Fruit fly (Drosophila melanogaster) whole organism, pupa: ENCODE measurements around the gene GckIII.

Source experiments
- CG10348 ChIP-seq: fragments of 200-800 bp; sonication (Bioruptor generic); IDR thresholded peaks from 2 replicates; pipeline ENCODE4 v1.3.6; 2022; ENCODE audit warnings: missing biosample characterization, missing genetic modification characterization
- CG12605 ChIP-seq: fragments of 200-800 bp; sonication (Bioruptor generic); IDR thresholded peaks from 2 replicates; pipeline ENCODE4 v1.3.6; 2022; ENCODE audit warnings: missing biosample characterization, missing genetic modification characterization
- CG13204 ChIP-seq: fragments of 200-800 bp; sonication (Bioruptor generic); optimal IDR thresholded peaks from 2 replicates; lab custom pipeline; 2018; ENCODE audit warnings: missing biosample characterization, mild to moderate bottlenecking, missing genetic modification characterization, moderate library complexity
- CG14655 ChIP-seq: fragments of 200-800 bp; sonication (Bioruptor generic); optimal IDR thresholded peaks from 3 replicates; lab custom pipeline; 2017; ENCODE audit warnings: mild to moderate bottlenecking, missing biosample characterization, missing genetic modification reagents, missing genetic modification characterization
- CG15710 ChIP-seq: fragments of 200-800 bp; sonication (Bioruptor generic); optimal IDR thresholded peaks from 2 replicates; lab custom pipeline; 2018; ENCODE audit warnings: missing biosample characterization, mild to moderate bottlenecking, missing genetic modification characterization, moderate library complexity
- CG17806 ChIP-seq: fragments of 200-800 bp; sonication (Bioruptor generic); optimal IDR thresholded peaks from 2 replicates; lab custom pipeline; 2018; ENCODE audit warnings: missing biosample characterization, mild to moderate bottlenecking, missing genetic modification characterization, moderate library complexity
- CG32121 ChIP-seq: fragments of 200-800 bp; sonication (Bioruptor generic); IDR thresholded peaks from 2 replicates; pipeline ENCODE4 v1.3.6; 2022; ENCODE audit warnings: missing biosample characterization, missing genetic modification characterization
- CG34367 ChIP-seq: fragments of 200-800 bp; sonication (Bioruptor generic); optimal IDR thresholded peaks from 2 replicates; lab custom pipeline; 2018; ENCODE audit warnings: missing biosample characterization, mild to moderate bottlenecking, missing genetic modification characterization
- CG4496 ChIP-seq: fragments of 200-800 bp; sonication (Bioruptor generic); IDR thresholded peaks from 3 replicates; pipeline ENCODE4 v1.3.6; 2022; ENCODE audit warnings: missing biosample characterization, missing genetic modification characterization
- CG8159 ChIP-seq: fragments of 200-800 bp; sonication (Bioruptor generic); optimal IDR thresholded peaks from 3 replicates; lab custom pipeline; 2018; ENCODE audit warnings: missing biosample characterization, mild to moderate bottlenecking, missing genetic modification characterization, moderate library complexity
- CG8301 ChIP-seq: fragments of 200-800 bp; sonication (Bioruptor generic); optimal IDR thresholded peaks from 2 replicates; lab custom pipeline; 2018; ENCODE audit warnings: missing biosample characterization, mild to moderate bottlenecking, missing genetic modification characterization
- CG9948 ChIP-seq: fragments of 200-800 bp; sonication (Bioruptor generic); optimal IDR thresholded peaks from 2 replicates; lab custom pipeline; 2018; ENCODE audit warnings: missing biosample characterization, mild to moderate bottlenecking, missing genetic modification characterization, moderate library complexity
- D1 ChIP-seq: fragments of 200-800 bp; sonication (Bioruptor generic); optimal IDR thresholded peaks from 2 replicates; lab custom pipeline; 2018; ENCODE audit warnings: missing biosample characterization, mild to moderate bottlenecking, missing genetic modification characterization, moderate library complexity
- EcR ChIP-seq: fragments of 200-800 bp; sonication (Bioruptor generic); optimal IDR thresholded peaks from 3 replicates; lab custom pipeline; 2019; ENCODE audit warnings: missing biosample characterization, missing genetic modification characterization, mild to moderate bottlenecking, moderate library complexity, missing genetic modification reagents
- Ets98B ChIP-seq: fragments of 200-800 bp; sonication (Bioruptor generic); IDR thresholded peaks from 2 replicates; pipeline ENCODE4 v1.3.6; 2022; ENCODE audit warnings: missing biosample characterization, missing genetic modification characterization
- Pif1A ChIP-seq: fragments of 200-800 bp; sonication (Bioruptor generic); optimal IDR thresholded peaks from 3 replicates; lab custom pipeline; 2016; ENCODE audit warnings: missing biosample characterization, missing genetic modification characterization
- Pif1B ChIP-seq: fragments of 200-800 bp; sonication (Bioruptor generic); optimal IDR thresholded peaks from 3 replicates; lab custom pipeline; 2016; ENCODE audit warnings: missing biosample characterization, missing genetic modification characterization
- Snoo ChIP-seq: fragments of 200-800 bp; sonication (Bioruptor generic); optimal IDR thresholded peaks from 3 replicates; lab custom pipeline; 2017; ENCODE audit warnings: missing biosample characterization, mild to moderate bottlenecking, missing genetic modification characterization, inconsistent platforms
- fd96Ca ChIP-seq: fragments of 200-800 bp; sonication (Bioruptor generic); IDR thresholded peaks from 3 replicates; pipeline ENCODE4 v1.3.6; 2022; ENCODE audit warnings: missing biosample characterization, missing genetic modification characterization
- gl ChIP-seq: fragments of 200-800 bp; sonication (Bioruptor generic); optimal IDR thresholded peaks from 2 replicates; lab custom pipeline; 2018; ENCODE audit warnings: missing biosample characterization, mild to moderate bottlenecking, missing genetic modification characterization
- rn ChIP-seq: fragments of 200-800 bp; sonication (Bioruptor generic); IDR thresholded peaks from 2 replicates; pipeline ENCODE4 v1.3.6; 2022; ENCODE audit warnings: missing biosample characterization, missing genetic modification characterization

The GckIII gene

DNA sequence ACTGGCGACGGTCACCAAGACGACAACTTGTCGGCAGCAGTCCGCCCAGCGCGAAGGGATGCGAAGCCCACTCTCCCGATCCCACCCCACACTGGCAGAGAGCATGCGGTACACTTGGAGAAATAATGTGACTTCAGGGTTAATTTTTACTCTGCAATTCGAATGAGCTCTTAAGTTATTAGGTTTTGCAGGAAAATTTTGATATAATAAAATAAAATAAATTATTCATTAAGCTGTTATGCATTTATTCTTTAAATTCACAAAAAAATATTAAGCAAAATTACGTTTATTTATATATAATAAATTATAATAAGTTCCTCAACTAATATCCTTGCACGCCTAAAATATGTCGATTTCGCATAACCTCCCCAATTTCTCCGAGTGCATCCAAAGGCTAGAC lies 36.4 kb upstream of the GckIII start:
- TF ChIP-seq CG9948 (tag; lab: Kevin White, UChicago) = peak; percentile 46
- no peak for TF ChIP-seq CG14655 (GFP tag; lab: Kevin White, UChicago)
- peak; percentile 33 for TF ChIP-seq CG17806 (tag; lab: Kevin White, UChicago)
- TF ChIP-seq CG13204 (GFP tag; lab: Kevin White, UChicago) = no peak
- peak; percentile 48 for TF ChIP-seq CG15710 (tag; lab: Kevin White, UChicago)
- TF ChIP-seq CG34367 (tag; lab: Kevin White, UChicago) = peak; percentile 23
- TF ChIP-seq CG8159 (tag; lab: Kevin White, UChicago) = peak; percentile 9

DNA sequence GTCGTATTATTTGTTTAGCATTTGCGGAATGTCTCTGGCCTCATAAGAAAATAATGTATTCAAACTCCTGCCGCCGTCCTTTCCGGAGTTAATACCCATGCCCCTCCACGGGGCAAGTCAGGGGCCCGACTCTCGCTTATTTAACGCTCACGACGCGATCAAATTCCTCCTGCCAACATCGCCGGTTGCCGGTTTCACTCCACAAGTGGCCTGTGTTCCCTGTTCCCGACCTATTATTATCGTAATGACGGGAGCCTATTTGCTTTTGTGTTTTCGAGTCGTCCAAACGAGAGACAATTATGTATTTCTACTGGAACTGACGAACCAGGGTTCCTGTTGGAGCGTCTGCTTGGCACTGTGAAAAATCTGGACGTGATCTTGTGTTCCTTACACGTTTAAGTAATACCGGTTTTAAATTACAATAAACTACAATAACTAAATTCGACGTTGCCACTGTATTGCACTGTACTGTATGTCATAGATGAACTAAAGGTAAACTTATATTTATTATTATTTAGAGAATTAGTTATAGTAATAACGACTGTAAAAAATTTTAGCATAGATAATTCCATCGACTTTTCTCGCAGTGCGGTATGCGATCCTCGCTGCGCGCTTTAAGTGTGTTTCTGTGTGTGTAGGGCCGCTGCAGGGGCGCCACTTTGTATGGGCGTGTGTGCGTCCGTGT lies 32.7 kb upstream of the GckIII start:
- TF ChIP-seq CG32121 (GFP tag; lab: Robert Waterston, UW) (no peak), Pif1B (GFP tag; lab: Kevin White, UChicago) (peak; percentile 80), Ets98B (GFP tag; lab: Robert Waterston, UW) (no peak), Snoo (tag; lab: Kevin White, UChicago) (peak; percentile 71), D1 (tag; lab: Kevin White, UChicago) (peak; percentile 17), EcR (GFP tag; lab: Kevin White, UChicago) (peak; percentile 23), CG12605 (GFP tag; lab: Robert Waterston, UW) (peak; percentile 39; the same call in 1 of the 2 replicates), fd96Ca (GFP tag; lab: Robert Waterston, UW) (no peak), Pif1A (GFP tag; lab: Kevin White, UChicago) (peak; percentile 81), CG14655 (GFP tag; lab: Kevin White, UChicago) (peak; percentile 85), CG13204 (GFP tag; lab: Kevin White, UChicago) (peak; percentile 90), gl (tag; lab: Kevin White, UChicago) (peak; percentile 58), CG9948 (tag; lab: Kevin White, UChicago) (peak; percentile 86), CG10348 (no peak), CG34367 (tag; lab: Kevin White, UChicago) (peak; percentile 75), CG15710 (tag; lab: Kevin White, UChicago) (peak; percentile 88), CG17806 (tag; lab: Kevin White, UChicago) (peak; percentile 86), CG8159 (tag; lab: Kevin White, UChicago) (peak; percentile 91), rn (GFP tag; lab: Robert Waterston, UW) (no peak), CG4496 (GFP tag; lab: Robert Waterston, UW) (peak; percentile 69), CG8301 (tag; lab: Kevin White, UChicago) (peak; percentile 69)

- peak; percentile 22 for TF ChIP-seq CG15710 (tag; lab: Kevin White, UChicago)
- TF ChIP-seq Ets98B (GFP tag; lab: Robert Waterston, UW) = no peak
- no peak; the same call in 1 of the 2 replicates for TF ChIP-seq CG32121 (GFP tag; lab: Robert Waterston, UW)
- peak; percentile 27; the same call in 1 of the 2 replicates for TF ChIP-seq CG12605 (GFP tag; lab: Robert Waterston, UW)
- TF ChIP-seq CG9948 (tag; lab: Kevin White, UChicago) = peak; percentile 29
- peak; percentile 5 for TF ChIP-seq CG14655 (GFP tag; lab: Kevin White, UChicago)
- peak; percentile 41 for TF ChIP-seq CG17806 (tag; lab: Kevin White, UChicago)
- no peak for TF ChIP-seq fd96Ca (GFP tag; lab: Robert Waterston, UW)
- no peak for TF ChIP-seq CG8301 (tag; lab: Kevin White, UChicago)
- TF ChIP-seq Snoo (tag; lab: Kevin White, UChicago) = peak; percentile 25
- TF ChIP-seq gl (tag; lab: Kevin White, UChicago) = no peak
- TF ChIP-seq Pif1B (GFP tag; lab: Kevin White, UChicago) = peak; percentile 30
- TF ChIP-seq Pif1A (GFP tag; lab: Kevin White, UChicago) = peak; percentile 39
- no peak for TF ChIP-seq rn (GFP tag; lab: Robert Waterston, UW)
- no peak for TF ChIP-seq EcR (GFP tag; lab: Kevin White, UChicago)
- no peak for TF ChIP-seq D1 (tag; lab: Kevin White, UChicago)
- no peak for TF ChIP-seq CG13204 (GFP tag; lab: Kevin White, UChicago)
- peak; percentile 4 for TF ChIP-seq CG8159 (tag; lab: Kevin White, UChicago)
- no peak for TF ChIP-seq CG10348
- TF ChIP-seq CG34367 (tag; lab: Kevin White, UChicago) = peak; percentile 10
- TF ChIP-seq CG4496 (GFP tag; lab: Robert Waterston, UW) = 0 out of 3 replicates have a peak, but pooled peaks have one; percentile 13
Observed at dm6 chr3R:17053415-17054177, 31.7 kb upstream of the GckIII start, which contains the start of gene Dad. TSS of gene Dad (plus strand) at chr3R:17054007.

DNA sequence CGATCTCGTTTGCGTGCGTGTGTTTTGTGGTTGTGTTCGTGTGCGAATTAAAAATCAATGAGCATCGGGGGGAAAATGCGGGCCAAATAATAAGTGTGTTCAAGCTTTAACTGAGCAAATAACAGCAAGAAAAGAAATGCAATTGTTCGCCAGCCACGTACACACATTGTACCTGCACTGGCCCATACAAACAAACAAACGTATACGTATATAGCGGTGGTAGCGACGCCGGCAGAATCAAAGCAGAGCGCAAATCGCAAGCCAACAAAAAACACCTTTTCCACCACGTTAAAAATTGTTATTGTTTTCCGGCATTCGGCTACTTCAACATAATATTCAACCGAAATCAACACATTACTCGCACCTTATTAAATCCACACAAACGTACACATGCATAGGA lies 30.8 kb upstream of the GckIII start:
- TF ChIP-seq CG34367 (tag; lab: Kevin White, UChicago) (no peak), CG9948 (tag; lab: Kevin White, UChicago) (no peak), gl (tag; lab: Kevin White, UChicago) (no peak), Snoo (tag; lab: Kevin White, UChicago) (no peak), Ets98B (GFP tag; lab: Robert Waterston, UW) (no peak), CG17806 (tag; lab: Kevin White, UChicago) (no peak), CG32121 (GFP tag; lab: Robert Waterston, UW) (no peak), CG13204 (GFP tag; lab: Kevin White, UChicago) (no peak), D1 (tag; lab: Kevin White, UChicago) (no peak), CG8159 (tag; lab: Kevin White, UChicago) (no peak), Pif1A (GFP tag; lab: Kevin White, UChicago) (no peak), Pif1B (GFP tag; lab: Kevin White, UChicago) (no peak), CG12605 (GFP tag; lab: Robert Waterston, UW) (no peak), CG14655 (GFP tag; lab: Kevin White, UChicago) (no peak)
